Worm (Caenorhabditis elegans) whole organism, L3 larva: ENCODE measurements around the gene hpo-40.

Source experiments
- ama-1 ChIP-seq: fragments of 150-350 bp; optimal IDR thresholded peaks from 2 replicates; lab custom pipeline; 2018
- ceh-16 ChIP-seq: sonication (generic microtip); optimal IDR thresholded peaks from 2 replicates; lab custom pipeline; 2017; ENCODE audit warnings: missing biosample characterization, missing genetic modification characterization
- ceh-28 ChIP-seq: fragments of 150-350 bp; optimal IDR thresholded peaks from 2 replicates; lab custom pipeline; 2014; ENCODE audit warnings: missing biosample characterization, missing genetic modification reagents, missing genetic modification characterization
- ceh-82 ChIP-seq: fragments of 150-350 bp; optimal IDR thresholded peaks from 2 replicates; lab custom pipeline; 2014; ENCODE audit warnings: missing biosample characterization, missing genetic modification characterization
- ceh-9 ChIP-seq: sonication (generic microtip); optimal IDR thresholded peaks from 2 replicates; lab custom pipeline; 2018; ENCODE audit warnings: missing biosample characterization, missing genetic modification characterization
- daf-12 ChIP-seq: fragments of 150-350 bp; optimal IDR thresholded peaks from 2 replicates; lab custom pipeline; 2014; ENCODE audit warnings: missing biosample characterization, missing genetic modification reagents, missing genetic modification characterization
- egl-5 ChIP-seq: fragments of 150-350 bp; optimal IDR thresholded peaks from 2 replicates; lab custom pipeline; 2017; ENCODE audit warnings: missing biosample characterization, missing genetic modification reagents, missing genetic modification characterization, inconsistent platforms
- elt-1 ChIP-seq: fragments of 150-350 bp; optimal IDR thresholded peaks from 2 replicates; lab custom pipeline; 2014; ENCODE audit warnings: missing biosample characterization, missing genetic modification characterization
- elt-2 ChIP-seq: sonication (generic microtip); optimal IDR thresholded peaks from 2 replicates; lab custom pipeline; 2016; ENCODE audit warnings: missing genetic modification reagents, mild to moderate bottlenecking, missing genetic modification characterization, missing compliant biosample characterization
- fkh-10 ChIP-seq: sonication (generic microtip); optimal IDR thresholded peaks from 2 replicates; lab custom pipeline; 2017; ENCODE audit warnings: missing biosample characterization, missing genetic modification reagents, missing genetic modification characterization
- fkh-2 ChIP-seq: fragments of 150-350 bp; optimal IDR thresholded peaks from 2 replicates; lab custom pipeline; 2014; ENCODE audit warnings: missing biosample characterization, missing genetic modification reagents, missing genetic modification characterization
- fos-1 ChIP-seq: fragments of 150-350 bp; optimal IDR thresholded peaks from 2 replicates; lab custom pipeline; 2014; ENCODE audit warnings: missing biosample characterization, missing genetic modification characterization
- hmg-11 ChIP-seq: sonication (generic microtip); optimal IDR thresholded peaks from 2 replicates; lab custom pipeline; 2016; ENCODE audit warnings: missing genetic modification characterization, missing compliant biosample characterization
- jun-1 ChIP-seq: fragments of 150-350 bp; optimal IDR thresholded peaks from 2 replicates; lab custom pipeline; 2014; ENCODE audit warnings: missing biosample characterization, missing genetic modification reagents, missing genetic modification characterization
- lin-15B ChIP-seq: fragments of 150-350 bp; optimal IDR thresholded peaks from 2 replicates; lab custom pipeline; 2014; ENCODE audit warnings: missing biosample characterization, missing genetic modification characterization
- lin-39 ChIP-seq: fragments of 150-350 bp; optimal IDR thresholded peaks from 2 replicates; lab custom pipeline; 2018; ENCODE audit warnings: missing biosample characterization, missing genetic modification reagents, missing genetic modification characterization
- lsy-12 ChIP-seq: sonication (generic microtip); optimal IDR thresholded peaks from 2 replicates; lab custom pipeline; 2016; ENCODE audit warnings: mild to moderate bottlenecking, missing genetic modification characterization, missing compliant biosample characterization
- mml-1 ChIP-seq: fragments of 150-350 bp; sonication (generic microtip); optimal IDR thresholded peaks from 3 replicates; lab custom pipeline; 2014; ENCODE audit warnings: missing biosample characterization, missing genetic modification characterization
- nhr-11 ChIP-seq: fragments of 150-350 bp; optimal IDR thresholded peaks from 2 replicates; lab custom pipeline; 2014; ENCODE audit warnings: missing biosample characterization, missing genetic modification characterization
- nhr-237 ChIP-seq: fragments of 150-350 bp; optimal IDR thresholded peaks from 2 replicates; lab custom pipeline; 2014; ENCODE audit warnings: missing biosample characterization, missing genetic modification characterization
- nhr-28 ChIP-seq: fragments of 150-350 bp; optimal IDR thresholded peaks from 2 replicates; lab custom pipeline; 2014; ENCODE audit warnings: missing biosample characterization, missing genetic modification characterization
- nhr-43 ChIP-seq: sonication (generic microtip); optimal IDR thresholded peaks from 2 replicates; lab custom pipeline; 2016; ENCODE audit warnings: mild to moderate bottlenecking, missing genetic modification characterization, missing compliant biosample characterization; ENCODE audit not compliant: poor library complexity, severe bottlenecking
- nhr-76 ChIP-seq: fragments of 150-350 bp; sonication (generic microtip); optimal IDR thresholded peaks from 5 replicates; lab custom pipeline; 2014; ENCODE audit warnings: missing biosample characterization, missing genetic modification characterization
- nhr-77 ChIP-seq: fragments of 150-350 bp; optimal IDR thresholded peaks from 2 replicates; lab custom pipeline; 2014; ENCODE audit warnings: missing biosample characterization, missing genetic modification characterization
- pha-4 ChIP-seq: fragments of 150-350 bp; optimal IDR thresholded peaks from 2 replicates; lab custom pipeline; 2014; ENCODE audit warnings: missing biosample characterization, missing genetic modification reagents, missing genetic modification characterization
- sea-2 ChIP-seq: fragments of 150-350 bp; sonication (generic microtip); optimal IDR thresholded peaks from 4 replicates; lab custom pipeline; 2014; ENCODE audit warnings: missing biosample characterization, missing genetic modification reagents, missing genetic modification characterization
- skn-1 ChIP-seq: fragments of 150-350 bp; optimal IDR thresholded peaks from 2 replicates; lab custom pipeline; 2014; ENCODE audit warnings: missing biosample characterization, missing genetic modification characterization
- tbx-2 ChIP-seq: sonication (generic microtip); optimal IDR thresholded peaks from 2 replicates; lab custom pipeline; 2016; ENCODE audit warnings: mild to moderate bottlenecking, missing genetic modification characterization, missing compliant biosample characterization
- ztf-4 ChIP-seq: fragments of 150-350 bp; optimal IDR thresholded peaks from 2 replicates; lab custom pipeline; 2014; ENCODE audit warnings: missing biosample characterization, missing genetic modification characterization

Gene hpo-40

ce11 chrV:10224619-10225018 lies 11.9 kb downstream of the hpo-40 start:
- TF ChIP-seq lin-39 (no peak), fos-1 (tag; lab: Kevin White, UChicago) (no peak), elt-2 (tag; lab: Kevin White, UChicago) (peak; percentile 68)

ce11 chrV:10225610-10226009 lies 12.9 kb downstream of the hpo-40 start, which contains the start of gene daf-36:
Gene daf-36, minus strand, starts transcription at chrV:10225710.
- TF ChIP-seq lin-39, result no peak
- no peak for TF ChIP-seq fkh-2 (tag; lab: Kevin White, UChicago)
- no peak for TF ChIP-seq pha-4 (tag; lab: Kevin White, UChicago)
- no peak for TF ChIP-seq ceh-28 (tag; lab: Kevin White, UChicago)
- TF ChIP-seq ceh-9 (tag; lab: Kevin White, UChicago), result no peak
- no peak for TF ChIP-seq nhr-28
- no peak for TF ChIP-seq ztf-4 (tag; lab: Kevin White, UChicago)
- peak; percentile 28 for TF ChIP-seq elt-2 (tag; lab: Kevin White, UChicago)

ce11 chrV:10227333-10227732 lies 14.6 kb downstream of the hpo-40 start, which contains the start of gene ttr-19:
Gene ttr-19, minus strand, starts transcription at chrV:10227433.
- TF ChIP-seq mml-1 (tag; lab: Kevin White, UChicago) (no peak), ama-1 (lab: Kevin White, UChicago) (no peak), hmg-11 (no peak), nhr-76 (no peak), ceh-16 (tag; lab: Kevin White, UChicago) (no peak), tbx-2 (no peak), nhr-28 (no peak), lin-15B (no peak)

ce11 chrV:10228360-10228759 lies 15.6 kb downstream of the hpo-40 start, which contains the start of gene fipr-4:
Gene fipr-4, minus strand, starts transcription at chrV:10228460.
- TF ChIP-seq pha-4 (tag; lab: Kevin White, UChicago) (peak; percentile 42), daf-12 (no peak), elt-1 (tag; lab: Kevin White, UChicago) (no peak), ceh-16 (tag; lab: Kevin White, UChicago) (no peak)

- TF ChIP-seq nhr-43 (tag; lab: Kevin White, UChicago) (no peak), nhr-237 (no peak), ceh-28 (tag; lab: Kevin White, UChicago) (no peak), fkh-10 (GFP tag; lab: Kevin White, UChicago) (no peak), skn-1 (no peak), ceh-16 (tag; lab: Kevin White, UChicago) (no peak), ztf-4 (tag; lab: Kevin White, UChicago) (no peak)
Measured at ce11 chrV:10229222-10229879, 16.6 kb downstream of the hpo-40 start, which contains the start of the genes pyt-1 and fipr-7. Gene pyt-1, minus strand, starts transcription at chrV:10229322. Gene fipr-7, plus strand, starts transcription at chrV:10229829.

- TF ChIP-seq ceh-16 (tag; lab: Kevin White, UChicago), result no peak
- no peak for TF ChIP-seq hmg-11
- no peak for TF ChIP-seq fos-1 (tag; lab: Kevin White, UChicago)
- TF ChIP-seq egl-5, result no peak
- no peak for TF ChIP-seq nhr-77 (tag; lab: Kevin White, UChicago)
- TF ChIP-seq jun-1 (tag; lab: Kevin White, UChicago), result no peak
- TF ChIP-seq lsy-12, result no peak
- no peak for TF ChIP-seq nhr-28
Measured at ce11 chrV:10230932-10231331, 18.2 kb downstream of the hpo-40 start, which contains the start of gene fipr-6. Gene fipr-6, plus strand, starts transcription at chrV:10231232.

ce11 chrV:10233330-10233729 lies 20.6 kb downstream of the hpo-40 start, which contains the start of gene str-182:
Gene str-182, minus strand, starts transcription at chrV:10233430.
- no peak for TF ChIP-seq ceh-82 (tag; lab: Kevin White, UChicago)
- TF ChIP-seq nhr-11 (tag; lab: Kevin White, UChicago), result no peak
- TF ChIP-seq ceh-9 (tag; lab: Kevin White, UChicago), result no peak
- no peak for TF ChIP-seq sea-2
- no peak for TF ChIP-seq nhr-43 (tag; lab: Kevin White, UChicago)
- no peak for TF ChIP-seq nhr-28
- TF ChIP-seq elt-2 (tag; lab: Kevin White, UChicago), result no peak
- no peak for TF ChIP-seq fkh-2 (tag; lab: Kevin White, UChicago)
